Worm (Caenorhabditis elegans) whole organism, L4 larva: ENCODE data around the gene stc-1.

Experiments used
- F49E8.2 ChIP-seq: sonication (generic microtip); optimal IDR thresholded peaks from 2 replicates; lab custom pipeline; 2016; ENCODE audit warnings: missing compliant biosample characterization, mild to moderate bottlenecking, missing genetic modification characterization, borderline replicate concordance
- T26A8.4 ChIP-seq: fragments of 200-800 bp; sonication (Bioruptor generic); IDR thresholded peaks from 2 replicates; pipeline ENCODE4 v1.3.6; 2022; ENCODE audit warnings: missing genetic modification characterization, missing compliant biosample characterization
- aha-1 ChIP-seq: fragments of 150-350 bp; peaks from one replicate; lab custom pipeline; 2014; ENCODE audit warnings: missing biosample characterization, missing genetic modification characterization
- ceh-20 ChIP-seq: fragments of 200-800 bp; sonication (Bioruptor generic); IDR thresholded peaks from 2 replicates; pipeline ENCODE4 v1.3.6; 2022; ENCODE audit warnings: missing genetic modification reagents, missing genetic modification characterization, missing compliant biosample characterization
- ceh-82 ChIP-seq: sonication (generic microtip); optimal IDR thresholded peaks from 2 replicates; lab custom pipeline; 2017; ENCODE audit warnings: missing biosample characterization, missing genetic modification characterization
- daf-16 ChIP-seq, 3 experiments: sonication (generic microtip); optimal IDR thresholded peaks; 2 replicates each; lab custom pipeline; 2016 to 2017; ENCODE audit warnings: missing genetic modification characterization in 3 of 3, missing genetic modification reagents in 3 of 3, mild to moderate bottlenecking in 2 of 3, missing compliant biosample characterization in 2 of 3, missing biosample characterization in 1 of 3, moderate library complexity in 1 of 3
- daf-8 ChIP-seq: fragments of 200-800 bp; sonication (Bioruptor generic); IDR thresholded peaks from 2 replicates; pipeline ENCODE4 v1.3.6; 2022; ENCODE audit warnings: missing genetic modification characterization, missing compliant biosample characterization
- dmd-6 ChIP-seq: fragments of 200-800 bp; sonication (Bioruptor generic); IDR thresholded peaks from 2 replicates; pipeline ENCODE4 v1.3.6; 2022; ENCODE audit warnings: missing genetic modification reagents, missing genetic modification characterization, missing compliant biosample characterization
- dpl-1 ChIP-seq: fragments of 150-350 bp; optimal IDR thresholded peaks from 2 replicates; lab custom pipeline; 2014; ENCODE audit warnings: missing biosample characterization, missing genetic modification reagents, missing genetic modification characterization
- dve-1 ChIP-seq: sonication (generic microtip); optimal IDR thresholded peaks from 2 replicates; lab custom pipeline; 2017; ENCODE audit warnings: antibody characterized with exemption, mild to moderate bottlenecking, missing genetic modification characterization, missing compliant biosample characterization; ENCODE audit not compliant: insufficient read depth
- fkh-10 ChIP-seq: fragments of 150-350 bp; optimal IDR thresholded peaks from 2 replicates; lab custom pipeline; 2014; ENCODE audit warnings: missing biosample characterization, missing genetic modification reagents, missing genetic modification characterization
- hlh-11 ChIP-seq: fragments of 200-800 bp; sonication (Bioruptor generic); optimal IDR thresholded peaks from 2 replicates; lab custom pipeline; 2018; ENCODE audit warnings: mild to moderate bottlenecking, missing genetic modification characterization, missing compliant biosample characterization
- hlh-30 ChIP-seq: sonication (generic microtip); optimal IDR thresholded peaks from 2 replicates; lab custom pipeline; 2017; ENCODE audit warnings: antibody characterized with exemption, mild to moderate bottlenecking, missing genetic modification characterization, missing compliant biosample characterization; ENCODE audit not compliant: insufficient read depth
- hmg-1.1 ChIP-seq: fragments of 200-800 bp; sonication (Bioruptor generic); IDR thresholded peaks from 2 replicates; pipeline ENCODE4 v1.3.6; 2022; ENCODE audit warnings: missing genetic modification reagents, missing genetic modification characterization, missing compliant biosample characterization
- jun-1 ChIP-seq: fragments of 150-350 bp; optimal IDR thresholded peaks from 2 replicates; lab custom pipeline; 2014; ENCODE audit warnings: missing biosample characterization, missing genetic modification reagents, missing genetic modification characterization
- lin-1 ChIP-seq: fragments of 200-800 bp; sonication (Bioruptor generic); IDR thresholded peaks from 2 replicates; pipeline ENCODE4 v1.3.6; 2022; ENCODE audit warnings: missing genetic modification reagents, missing genetic modification characterization, missing compliant biosample characterization
- lin-38 ChIP-seq: fragments of 200-800 bp; sonication (Bioruptor generic); IDR thresholded peaks from 2 replicates; pipeline ENCODE4 v1.3.6; 2022; ENCODE audit warnings: missing genetic modification reagents, missing genetic modification characterization, missing compliant biosample characterization
- lir-3 ChIP-seq: sonication (generic microtip); optimal IDR thresholded peaks from 2 replicates; lab custom pipeline; 2016; ENCODE audit warnings: mild to moderate bottlenecking, missing genetic modification characterization, missing compliant biosample characterization
- lsy-2 ChIP-seq, 2 experiments: fragments of 150-350 bp in 1 of 2; sonication (generic microtip) in 1 of 2; optimal IDR thresholded peaks; 2 replicates each; lab custom pipeline; 2014 to 2017; ENCODE audit warnings: missing biosample characterization in 2 of 2, missing genetic modification characterization in 2 of 2
- mes-2 ChIP-seq: sonication (generic microtip); optimal IDR thresholded peaks from 2 replicates; lab custom pipeline; 2016; ENCODE audit warnings: missing genotype, mild to moderate bottlenecking, missing genetic modification characterization, missing compliant biosample characterization; ENCODE audit not compliant: poor library complexity, severe bottlenecking
- mxl-2 ChIP-seq: fragments of 200-800 bp; sonication (Bioruptor generic); conservative IDR thresholded peaks from 2 replicates; pipeline ENCODE4 v1.3.6; 2022; ENCODE audit warnings: missing genetic modification reagents, missing genetic modification characterization, missing compliant biosample characterization
- nhr-11 ChIP-seq: fragments of 150-350 bp; optimal IDR thresholded peaks from 2 replicates; lab custom pipeline; 2014; ENCODE audit warnings: missing biosample characterization, missing genetic modification characterization
- nhr-28 ChIP-seq: fragments of 150-350 bp; optimal IDR thresholded peaks from 2 replicates; lab custom pipeline; 2014; ENCODE audit warnings: missing biosample characterization, missing genetic modification characterization
- nhr-6 ChIP-seq: fragments of 150-350 bp; optimal IDR thresholded peaks from 2 replicates; lab custom pipeline; 2014; ENCODE audit warnings: missing biosample characterization, missing genetic modification characterization
- nhr-77 ChIP-seq: fragments of 150-350 bp; optimal IDR thresholded peaks from 2 replicates; lab custom pipeline; 2014; ENCODE audit warnings: missing biosample characterization, missing genetic modification characterization
- rbr-2 ChIP-seq: sonication (generic microtip); optimal IDR thresholded peaks from 2 replicates; lab custom pipeline; 2016; ENCODE audit warnings: missing genotype, missing genetic modification characterization, missing compliant biosample characterization
- saeg-2 ChIP-seq: fragments of 200-800 bp; sonication (Bioruptor generic); IDR thresholded peaks from 2 replicates; pipeline ENCODE4 v1.3.6; 2022; ENCODE audit warnings: missing genetic modification reagents, missing genetic modification characterization, missing compliant biosample characterization
- tra-1 ChIP-seq: fragments of 200-800 bp; sonication (Bioruptor generic); IDR thresholded peaks from 2 replicates; pipeline ENCODE4 v1.3.6; 2022; ENCODE audit warnings: missing genetic modification reagents, missing genetic modification characterization, missing compliant biosample characterization
- unc-62 ChIP-seq, 3 experiments: fragments of 150-350 bp in 1 of 3; sonication (generic microtip); optimal IDR thresholded peaks in 2 of 3; peaks in 1 of 3; 1 replicate in 1 of 3; 2 replicates in 2 of 3; lab custom pipeline; 2014 to 2017; ENCODE audit warnings: missing biosample characterization in 3 of 3, missing genetic modification characterization in 3 of 3, missing genetic modification reagents in 3 of 3, missing genotype in 1 of 3

Gene stc-1

DNA sequence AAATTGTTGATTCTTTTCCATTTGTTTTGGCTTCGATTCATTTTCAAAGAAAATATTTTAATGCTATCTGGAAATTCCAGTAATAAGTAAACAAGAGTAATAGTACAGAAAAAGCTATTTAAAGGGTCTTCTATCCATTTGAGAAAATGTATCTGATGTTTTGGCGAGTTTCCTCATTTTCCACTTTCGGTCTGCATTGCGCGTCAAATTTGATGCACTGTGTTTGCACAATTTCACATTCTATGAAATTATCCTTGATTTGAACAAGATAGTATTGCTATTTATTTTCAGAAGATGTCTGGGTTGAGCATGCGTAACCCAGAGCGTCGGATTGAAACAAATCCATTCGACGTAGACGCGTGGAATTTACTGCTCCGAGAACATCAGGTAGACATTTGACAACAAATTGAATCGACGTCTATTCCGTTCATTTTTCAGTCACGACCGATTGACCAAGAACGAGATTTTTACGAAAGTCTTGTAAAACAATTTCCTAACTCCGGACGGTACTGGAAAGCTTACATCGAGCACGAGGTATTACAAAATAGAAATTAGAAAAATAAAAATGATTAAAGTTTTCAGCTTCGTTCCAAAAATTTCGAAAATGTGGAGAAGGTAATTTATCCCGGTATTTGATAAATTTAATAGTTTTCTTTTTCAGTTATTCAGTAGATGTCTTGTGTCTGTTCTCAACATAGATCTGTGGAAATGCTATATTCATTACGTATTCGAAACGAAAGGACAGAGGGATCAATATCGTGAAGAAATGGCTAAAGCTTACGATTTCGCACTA is 37.8 kb upstream of the stc-1 start, which contains the start of gene suf-1 (continued):
- TF ChIP-seq F49E8.2 (tag; lab: Kevin White, UChicago) (peak; percentile 92), hlh-30 (tag; lab: Kevin White, UChicago) (no peak)
- TF ChIP-seq, all 104 proteins: peak for 28

DNA sequence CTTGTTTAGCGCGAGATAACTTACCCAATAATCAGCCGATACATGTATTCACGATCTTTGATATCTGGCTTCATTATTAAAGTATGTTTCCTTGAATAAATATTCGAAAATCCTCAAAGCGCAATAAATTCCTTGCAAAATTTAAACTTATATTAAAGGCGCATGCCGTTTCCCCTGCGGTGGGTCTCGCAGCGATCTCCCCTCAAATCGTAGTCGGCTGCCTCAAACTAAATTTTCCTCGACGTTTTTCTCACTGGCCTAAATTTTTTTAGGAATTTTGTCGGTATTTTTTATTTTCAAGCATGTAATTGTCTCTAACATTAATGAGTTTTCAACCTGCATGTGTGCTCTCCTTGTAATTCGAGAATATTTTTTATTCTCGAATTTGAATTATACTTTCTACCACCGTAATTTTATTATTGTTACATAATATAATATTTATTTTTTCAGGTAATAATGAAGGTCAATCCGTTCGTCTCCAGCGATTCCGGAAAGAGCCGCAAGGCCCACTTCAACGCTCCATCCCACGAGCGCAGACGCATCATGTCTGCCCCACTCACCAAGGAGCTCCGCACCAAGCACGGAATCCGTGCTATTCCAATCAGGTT is 36.5 kb upstream of the stc-1 start, which contains the start of the genes cpf-1 and rpl-26:
Gene cpf-1 (minus strand): TSS at position 104 of the 608 bp plus-strand sequence.
Gene rpl-26 (plus strand): TSS at position 449 of the 608 bp plus-strand sequence.
- TF ChIP-seq jun-1 (tag; lab: Kevin White, UChicago) (no peak), lir-3 (tag; lab: Kevin White, UChicago) (no peak), dpl-1 (GFP tag; lab: Kevin White, UChicago) (peak; percentile 70), T26A8.4 (GFP tag; lab: Robert Waterston, UW) (0 out of 2 replicates have a peak, but pooled peaks have one; percentile 11), hmg-1.1 (GFP tag; lab: Robert Waterston, UW) (0 out of 2 replicates have a peak, but pooled peaks have one; percentile 21), nhr-77 (peak; percentile 57), nhr-11 (peak; percentile 23), ceh-82 (tag; lab: Kevin White, UChicago) (no peak), hlh-11 (peak; percentile 28), nhr-6 (tag; lab: Kevin White, UChicago) (peak; percentile 15), nhr-28 (peak; percentile 78), mes-2 (tag; lab: Kevin White, UChicago) (peak; percentile 78), fkh-10 (GFP tag; lab: Kevin White, UChicago) (peak; percentile 24), rbr-2 (peak; percentile 32), lsy-2 (tag; optimal IDR thresholded peaks at IDR 0.05; lab: Kevin White, UChicago) (peak in 1 of 2 experiments; percentile 89), lin-38 (GFP tag; lab: Robert Waterston, UW) (peak; percentile 63), aha-1 (tag; lab: Kevin White, UChicago) (peak; percentile 61), saeg-2 (GFP tag; lab: Robert Waterston, UW) (no peak)
- TF ChIP-seq, all 104 proteins: peak for 14

DNA sequence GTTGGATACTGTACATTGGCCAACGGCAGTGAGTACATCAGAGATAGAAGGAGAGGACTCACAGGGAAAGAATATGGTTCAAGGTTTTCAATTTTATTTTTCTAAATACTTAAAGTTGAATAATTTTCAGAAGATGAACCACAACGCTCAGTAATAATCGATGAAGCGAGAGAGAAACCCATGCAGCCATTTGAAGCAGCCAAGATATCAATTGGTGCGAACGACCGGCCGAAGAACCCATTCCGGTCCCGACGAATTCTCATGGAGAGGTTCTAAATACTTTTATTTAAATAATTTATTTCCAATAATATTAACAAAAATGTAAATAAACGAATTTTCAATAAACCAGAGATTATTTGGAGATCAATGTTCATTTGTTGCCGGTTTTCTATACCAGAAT is 34.2 kb upstream of the stc-1 start, which contains the start of gene pigg-1:
Gene pigg-1 (minus strand): TSS at position 101 of the 400 bp plus-strand sequence.
- TF ChIP-seq nhr-6 (tag; lab: Kevin White, UChicago): no peak
- TF ChIP-seq dmd-6 (GFP tag; lab: Robert Waterston, UW): no peak
- peak; percentile 30 for TF ChIP-seq aha-1 (tag; lab: Kevin White, UChicago)
- no peak for TF ChIP-seq ceh-20

DNA sequence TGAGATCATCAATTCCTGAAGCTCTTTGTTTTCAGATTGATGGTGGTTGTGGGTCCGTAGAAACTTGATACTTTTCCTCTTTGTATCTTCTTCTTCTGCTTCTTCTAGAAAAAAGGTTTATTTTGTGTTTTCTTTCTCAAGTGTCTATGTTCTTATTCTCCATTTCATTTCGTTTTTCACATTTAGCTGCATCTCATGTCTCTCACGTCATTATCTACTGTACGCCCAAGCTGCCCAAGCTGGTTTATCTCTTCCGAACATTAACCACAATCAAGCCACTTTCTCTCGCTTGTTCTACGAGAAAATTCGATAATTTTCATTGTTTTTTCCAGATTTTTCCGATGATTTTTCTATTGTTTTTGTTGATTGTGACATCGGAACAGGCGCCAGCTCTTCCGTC is 33.3 kb upstream of the stc-1 start, which contains the start of gene F28C6.5:
Gene F28C6.5 (plus strand): TSS at position 301 of the 400 bp plus-strand sequence.
- no peak for TF ChIP-seq daf-8 (GFP tag; lab: Robert Waterston, UW)
- TF ChIP-seq mes-2 (tag; lab: Kevin White, UChicago): no peak
- no peak for TF ChIP-seq dve-1 (tag; lab: Kevin White, UChicago)
- no peak for TF ChIP-seq tra-1 (GFP tag; lab: Robert Waterston, UW)
- no peak for TF ChIP-seq lin-1 (GFP tag; lab: Robert Waterston, UW)
- no peak for TF ChIP-seq mxl-2

DNA sequence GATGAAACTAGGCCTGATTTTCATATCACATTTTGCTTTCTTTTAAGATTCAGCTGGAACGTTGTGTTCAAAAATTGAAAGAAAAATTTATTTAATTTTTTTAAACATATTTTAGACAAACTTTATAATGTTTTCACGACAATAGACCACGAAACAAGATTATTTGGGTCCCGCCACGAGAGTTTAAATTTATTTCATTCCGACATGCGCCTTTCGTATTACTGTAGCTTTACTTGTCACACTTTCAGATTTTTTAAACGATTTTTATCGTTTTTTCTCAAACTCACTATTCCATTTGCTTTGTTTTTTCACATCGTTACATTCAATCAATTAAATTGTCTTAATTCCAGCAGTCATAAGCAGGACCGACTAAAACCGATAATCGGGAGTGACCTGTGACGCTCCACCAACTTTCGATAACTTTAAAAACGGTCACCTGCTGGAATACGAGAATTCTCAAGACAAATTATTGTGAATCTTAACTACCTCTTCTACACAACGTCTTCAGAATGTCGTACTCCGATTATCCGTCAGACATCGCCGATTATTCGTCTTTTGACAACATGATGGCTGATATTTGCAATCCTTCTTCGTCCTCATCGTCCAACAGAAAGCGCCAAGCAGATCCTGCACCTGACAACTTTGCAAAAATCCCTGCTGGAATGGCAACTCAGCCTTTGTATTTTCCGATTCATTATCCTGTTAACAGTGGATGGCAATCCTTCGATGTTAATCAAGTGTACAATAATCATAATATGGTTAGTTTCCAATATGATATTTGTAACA is 28.1 kb upstream of the stc-1 start, which contains the start of gene aptf-3:
Gene aptf-3 (plus strand): TSS at position 351 of the 786 bp plus-strand sequence.
- TF ChIP-seq daf-16 (GFP tag; optimal IDR thresholded peaks at IDR 0.05; lab: Kevin White, UChicago) (no peak), daf-16 (tag; optimal IDR thresholded peaks at IDR 0.05; lab: Kevin White, UChicago) (no peak), unc-62 (GFP tag; optimal IDR thresholded peaks at IDR 0.05 in 1 of 2; lab: Kevin White, UChicago) (peak in 1 of 2 experiments; percentile 94), unc-62 (tag; optimal IDR thresholded peaks at IDR 0.05; lab: Kevin White, UChicago) (no peak)
